Fruit fly (Drosophila melanogaster) whole organism, wandering third instar larva: ENCODE results near the gene CG15385.

Experiments used
- Myc ChIP-seq: fragments of >200 bp; optimal IDR thresholded peaks from 2 replicates; lab custom pipeline; 2017
- OdsH ChIP-seq: fragments of 200-800 bp; sonication (Bioruptor generic); optimal IDR thresholded peaks from 2 replicates; lab custom pipeline; 2016; ENCODE audit warnings: missing biosample characterization, mild to moderate bottlenecking, missing genetic modification characterization
- fru ChIP-seq: fragments of 200-800 bp; sonication (Bioruptor generic); optimal IDR thresholded peaks from 3 replicates; lab custom pipeline; 2016; ENCODE audit warnings: missing biosample characterization, mild to moderate bottlenecking, missing genetic modification characterization

DNA sequence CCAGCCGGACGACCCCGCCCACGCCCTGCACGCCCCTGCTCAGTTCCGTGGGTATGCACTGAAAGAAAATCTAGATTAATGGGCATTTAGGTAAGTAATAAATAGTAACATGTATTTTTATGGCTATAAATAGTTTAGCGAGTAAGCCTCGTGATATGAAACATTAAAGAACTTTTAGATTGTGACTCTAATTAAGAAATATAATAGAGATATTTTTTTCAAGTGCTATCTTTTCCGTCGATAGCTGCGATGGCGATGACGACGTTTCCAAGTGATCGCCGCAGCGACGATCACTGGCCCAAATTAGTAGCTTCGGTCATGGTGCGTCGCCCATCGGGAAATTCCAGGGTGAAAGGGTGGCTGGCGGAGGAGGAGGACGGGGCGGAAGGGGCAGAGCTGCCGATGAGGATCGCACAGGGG, 32.2 kb downstream of the CG15385 start:
- TF ChIP-seq Myc (no peak), OdsH (peak; percentile 67), fru (GFP tag; lab: Kevin White, UChicago) (peak; percentile 75)
